Fruit fly (Drosophila melanogaster) whole organism: Measurements from ENCODE around the gene CG42366.

Experiments
- CG8478 ChIP-seq: fragments of >200 bp; optimal IDR thresholded peaks from 2 replicates; lab custom pipeline; 2018; ENCODE audit warnings: inconsistent platforms
- Dll ChIP-seq: fragments of >200 bp; optimal IDR thresholded peaks from 2 replicates; lab custom pipeline; 2017
- EcR ChIP-seq, 2 experiments: fragments of >200 bp; optimal IDR thresholded peaks; 2 replicates each; lab custom pipeline; 2017; ENCODE audit warnings: missing biosample characterization in 2 of 2, missing genetic modification characterization in 2 of 2, missing genetic modification reagents in 2 of 2
- pan ChIP-seq: fragments of >200 bp; optimal IDR thresholded peaks from 2 replicates; lab custom pipeline; 2017
- psq ChIP-seq: fragments of >200 bp; optimal IDR thresholded peaks from 2 replicates; lab custom pipeline; 2017
- usp ChIP-seq: fragments of >200 bp; optimal IDR thresholded peaks from 2 replicates; lab custom pipeline; 2017; ENCODE audit warnings: missing biosample characterization, missing genetic modification characterization, mixed read lengths

CG42366 gene

dm6 chr2L:9924765-9925164, at the start of gene CG42366, which contains the start of gene TbCMF46:
Gene CG42366, plus strand, starts transcription at chr2L:9925161.
Gene TbCMF46, minus strand, starts transcription at chr2L:9924865.
- TF ChIP-seq EcR (GFP tag; optimal IDR thresholded peaks at IDR 0.05; lab: Kevin White, UChicago) (no peak), psq (lab: Kevin White, UChicago) (no peak)

dm6 chr2L:9882393-9882971, 42.5 kb upstream of the CG42366 start:
- TF ChIP-seq Dll: no peak
- no peak for TF ChIP-seq psq (lab: Kevin White, UChicago)
- TF ChIP-seq EcR (GFP tag; optimal IDR thresholded peaks at IDR 0.05; lab: Kevin White, UChicago): no peak
- no peak for TF ChIP-seq CG8478 (lab: Kevin White, UChicago)
- no peak for TF ChIP-seq usp (GFP tag; lab: Kevin White, UChicago)
- TF ChIP-seq pan (lab: Kevin White, UChicago): no peak

dm6 chr2L:9886086-9886485, 38.9 kb upstream of the CG42366 start, which contains the start of gene nAChRalpha6:
Gene nAChRalpha6, minus strand, starts transcription at chr2L:9886250.
- no peak for TF ChIP-seq pan (lab: Kevin White, UChicago)

DNA sequence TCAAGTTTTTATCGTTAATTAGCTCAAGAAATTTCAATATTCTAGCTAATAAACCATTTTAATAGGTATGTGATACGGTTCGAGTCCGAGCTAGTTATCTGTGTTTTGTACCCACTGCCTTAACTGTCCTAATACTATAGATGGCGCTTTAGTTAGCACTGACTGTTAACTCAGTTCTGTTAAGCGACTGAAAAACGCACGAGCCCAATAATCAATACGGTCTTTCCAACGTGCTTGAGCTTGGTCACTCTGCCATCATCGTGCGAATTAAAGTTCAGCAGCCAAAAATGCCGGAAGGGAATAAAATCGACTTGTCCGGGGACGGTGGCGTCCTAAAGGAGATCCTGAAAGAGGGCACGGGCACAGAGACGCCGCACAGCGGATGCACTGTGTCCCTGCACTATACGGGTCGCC, 37.1 kb upstream of the CG42366 start, which contains the start of gene Fkbp59:
Gene Fkbp59, plus strand, starts transcription at position 150 of the 414 bp plus-strand sequence.
- TF ChIP-seq EcR (GFP tag; optimal IDR thresholded peaks at IDR 0.05; lab: Kevin White, UChicago) (no peak), psq (lab: Kevin White, UChicago) (no peak), Dll (no peak)

- TF ChIP-seq pan (lab: Kevin White, UChicago) (no peak), Dll (no peak), EcR (GFP tag; optimal IDR thresholded peaks at IDR 0.05; lab: Kevin White, UChicago) (no peak), usp (GFP tag; lab: Kevin White, UChicago) (no peak), psq (lab: Kevin White, UChicago) (no peak), CG8478 (lab: Kevin White, UChicago) (no peak)
These were observed 34.4 kb upstream of the CG42366 start, which contains the start of the genes CG34183 and CG4537 for dm6 chr2L:9890576-9890975. Gene CG34183, minus strand, starts transcription at chr2L:9890772. Gene CG4537, plus strand, starts transcription at chr2L:9890885.

DNA sequence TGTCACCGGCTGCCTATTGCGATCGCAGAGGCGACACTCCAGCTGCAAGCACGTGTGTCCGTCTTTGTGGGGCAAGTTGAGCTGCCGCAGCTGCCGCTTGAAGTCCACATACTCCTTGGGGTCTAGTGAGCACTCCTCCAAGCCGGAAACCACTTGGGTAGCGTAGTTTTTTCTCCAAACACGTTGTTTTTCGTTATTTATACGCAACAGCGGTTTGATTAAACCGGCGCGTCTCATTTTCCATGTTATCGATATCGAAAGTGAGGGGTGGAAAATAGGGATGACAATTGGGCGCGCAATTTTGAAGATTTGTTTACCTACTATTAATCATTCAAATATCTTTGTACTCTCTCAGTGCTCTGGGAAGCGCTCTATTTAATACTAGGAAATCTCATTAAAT, 31.8 kb upstream of the CG42366 start, which contains the start of gene mtDNA-helicase:
Gene mtDNA-helicase, minus strand, starts transcription at position 264 of the 400 bp plus-strand sequence.
- no peak for TF ChIP-seq psq (lab: Kevin White, UChicago)
- TF ChIP-seq EcR (GFP tag; optimal IDR thresholded peaks at IDR 0.05; lab: Kevin White, UChicago): no peak
- no peak for TF ChIP-seq pan (lab: Kevin White, UChicago)
- no peak for TF ChIP-seq Dll
- TF ChIP-seq CG8478 (lab: Kevin White, UChicago): no peak
- no peak for TF ChIP-seq usp (GFP tag; lab: Kevin White, UChicago)

DNA sequence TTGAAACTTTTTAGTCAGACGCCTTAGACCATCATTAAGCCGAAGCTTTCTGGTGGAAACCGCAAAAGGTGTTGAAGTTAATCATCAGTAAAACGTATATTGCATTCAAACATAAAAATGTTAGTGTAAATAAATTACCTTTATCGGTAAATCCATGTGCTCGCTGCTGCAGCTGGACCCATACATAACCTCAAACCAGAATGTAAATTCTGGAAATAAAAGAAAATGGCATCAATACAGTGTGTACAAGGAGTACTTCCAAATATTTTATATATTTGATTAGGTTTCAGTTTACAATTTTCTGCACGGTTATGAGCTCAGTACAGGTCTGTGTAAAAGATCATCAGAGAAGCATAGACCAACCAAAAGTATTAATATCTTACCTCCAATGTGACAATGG, 30.8 kb upstream of the CG42366 start:
- TF ChIP-seq Dll (no peak), EcR (GFP tag; optimal IDR thresholded peaks at IDR 0.05; lab: Kevin White, UChicago) (no peak), CG8478 (lab: Kevin White, UChicago) (no peak), usp (GFP tag; lab: Kevin White, UChicago) (no peak), psq (lab: Kevin White, UChicago) (no peak), pan (lab: Kevin White, UChicago) (no peak)

dm6 chr2L:9894871-9895364, 30.0 kb upstream of the CG42366 start, which contains the start of gene Bka:
Gene Bka, plus strand, starts transcription at chr2L:9895287.
- TF ChIP-seq psq (lab: Kevin White, UChicago): no peak
- TF ChIP-seq EcR (GFP tag; optimal IDR thresholded peaks at IDR 0.05; lab: Kevin White, UChicago): no peak
- TF ChIP-seq CG8478 (lab: Kevin White, UChicago): no peak

dm6 chr2L:9897296-9897695, 27.7 kb upstream of the CG42366 start, which contains the start of gene RpS2:
Gene RpS2, minus strand, starts transcription at chr2L:9897552.
- TF ChIP-seq pan (lab: Kevin White, UChicago) (no peak), usp (GFP tag; lab: Kevin White, UChicago) (no peak), psq (lab: Kevin White, UChicago) (no peak), Dll (no peak), EcR (GFP tag; optimal IDR thresholded peaks at IDR 0.05; lab: Kevin White, UChicago) (no peak), CG8478 (lab: Kevin White, UChicago) (no peak)

dm6 chr2L:9903028-9903427, 21.9 kb upstream of the CG42366 start, which contains the start of gene Muc30E:
Gene Muc30E, minus strand, starts transcription at chr2L:9903128.
- TF ChIP-seq Dll (no peak), usp (GFP tag; lab: Kevin White, UChicago) (no peak), CG8478 (lab: Kevin White, UChicago) (no peak), EcR (GFP tag; optimal IDR thresholded peaks at IDR 0.05; lab: Kevin White, UChicago) (no peak)

DNA sequence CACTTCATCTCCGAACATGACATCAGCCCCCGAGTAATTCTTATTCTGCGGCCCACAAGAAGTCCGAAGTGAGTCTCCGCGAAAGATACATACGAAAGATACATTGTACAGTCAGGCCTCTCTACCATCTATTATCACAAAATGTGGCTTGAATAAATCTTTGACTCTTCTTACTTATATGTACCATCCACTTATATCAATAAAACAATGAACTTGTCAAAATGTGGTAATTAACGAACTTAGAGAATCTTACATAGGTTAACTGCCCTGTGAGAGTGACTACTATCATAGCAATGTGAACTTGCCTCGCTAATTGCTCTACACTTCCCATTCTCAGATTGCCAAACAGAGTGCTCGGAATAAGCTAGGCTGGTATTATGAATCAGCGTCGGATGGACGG, 18.3 kb upstream of the CG42366 start:
- TF ChIP-seq psq (lab: Kevin White, UChicago) (no peak), Dll (no peak), EcR (GFP tag; optimal IDR thresholded peaks at IDR 0.05; lab: Kevin White, UChicago) (no peak), pan (lab: Kevin White, UChicago) (no peak), usp (GFP tag; lab: Kevin White, UChicago) (no peak), CG8478 (lab: Kevin White, UChicago) (no peak)
